Fruit fly (Drosophila melanogaster) whole organism, wandering third instar larva: ENCODE results near the gene CG15456.

Source experiments
- CG32264 ChIP-seq: fragments of 200-800 bp; sonication (Bioruptor generic); optimal IDR thresholded peaks from 2 replicates; lab custom pipeline; 2016; ENCODE audit warnings: missing biosample characterization, missing genetic modification characterization
- CG9705 ChIP-seq: fragments of 200-800 bp; sonication (Bioruptor generic); optimal IDR thresholded peaks from 2 replicates; lab custom pipeline; 2018; ENCODE audit warnings: missing biosample characterization, mild to moderate bottlenecking, missing genetic modification characterization
- CrebA ChIP-seq: fragments of 200-800 bp; sonication (Bioruptor generic); optimal IDR thresholded peaks from 2 replicates; lab custom pipeline; 2016; ENCODE audit warnings: missing biosample characterization, mild to moderate bottlenecking, missing genetic modification characterization, borderline replicate concordance
- Dfd ChIP-seq: fragments of >200 bp; optimal IDR thresholded peaks from 2 replicates; lab custom pipeline; 2017; ENCODE audit warnings: missing biosample characterization, missing genetic modification characterization
- Dif ChIP-seq: fragments of 200-275, 200-300 bp; sonication (Bioruptor generic); optimal IDR thresholded peaks from 2 replicates; lab custom pipeline; 2018; ENCODE audit warnings: missing biosample characterization, missing genetic modification characterization; ENCODE audit not compliant: partially characterized antibody
- GATAd ChIP-seq: sonication (Bioruptor generic); optimal IDR thresholded peaks from 2 replicates; lab custom pipeline; 2016; ENCODE audit warnings: missing biosample characterization, missing genetic modification characterization
- HLH106 ChIP-seq: fragments of 200-800 bp; optimal IDR thresholded peaks from 3 replicates; lab custom pipeline; 2019; ENCODE audit warnings: missing biosample characterization, mild to moderate bottlenecking, missing genetic modification characterization, moderate library complexity
- Hr78 ChIP-seq: fragments of >200 bp; optimal IDR thresholded peaks from 2 replicates; lab custom pipeline; 2017; ENCODE audit warnings: missing biosample characterization, missing genetic modification characterization
- Hr83 ChIP-seq: fragments of 200-300 bp; sonication (Bioruptor generic); optimal IDR thresholded peaks from 2 replicates; lab custom pipeline; 2016; ENCODE audit warnings: missing biosample characterization, mild to moderate bottlenecking, missing genetic modification characterization, moderate library complexity; ENCODE audit not compliant: poor library complexity, severe bottlenecking
- Jra ChIP-seq: sonication (Bioruptor generic); optimal IDR thresholded peaks from 2 replicates; lab custom pipeline; 2016; ENCODE audit warnings: missing biosample characterization, missing genetic modification characterization
- Mio ChIP-seq: sonication (Bioruptor generic); optimal IDR thresholded peaks from 2 replicates; lab custom pipeline; 2016; ENCODE audit warnings: missing biosample characterization, missing genetic modification characterization
- N ChIP-seq: fragments of >200 bp; optimal IDR thresholded peaks from 2 replicates; lab custom pipeline; 2018; ENCODE audit warnings: missing biosample characterization, missing external identifiers, missing genetic modification characterization
- Sp1 ChIP-seq: fragments of 200-800 bp; sonication (Bioruptor generic); optimal IDR thresholded peaks from 3 replicates; lab custom pipeline; 2019; ENCODE audit warnings: missing biosample characterization, mild to moderate bottlenecking, missing genetic modification characterization, moderate library complexity
- Vsx2 ChIP-seq: fragments of 200-300, 225-300 bp; sonication (Bioruptor generic); optimal IDR thresholded peaks from 2 replicates; lab custom pipeline; 2018; ENCODE audit warnings: missing biosample characterization, missing genetic modification characterization; ENCODE audit not compliant: partially characterized antibody
- brk ChIP-seq: fragments of 200-800 bp; sonication (Bioruptor generic); optimal IDR thresholded peaks from 2 replicates; lab custom pipeline; 2016; ENCODE audit warnings: missing biosample characterization, mild to moderate bottlenecking, missing genetic modification characterization
- dl ChIP-seq, 2 experiments: fragments of 175-275, 200-275 bp in 1 of 2; fragments of 200-275 bp in 1 of 2; sonication (Bioruptor generic); optimal IDR thresholded peaks; lab custom pipeline; 2018; ENCODE audit warnings: mild to moderate bottlenecking in 2 of 2, missing biosample characterization in 2 of 2, missing genetic modification characterization in 2 of 2, moderate library complexity in 2 of 2; ENCODE audit not compliant: partially characterized antibody in 2 of 2, insufficient read depth in 1 of 2
- dmrt93B ChIP-seq: fragments of 200-800 bp; sonication (Bioruptor generic); optimal IDR thresholded peaks from 2 replicates; lab custom pipeline; 2018; ENCODE audit warnings: missing biosample characterization, mild to moderate bottlenecking, missing genetic modification characterization
- dsf ChIP-seq: sonication (Bioruptor generic); optimal IDR thresholded peaks from 2 replicates; lab custom pipeline; 2016; ENCODE audit warnings: missing biosample characterization, missing genetic modification characterization, borderline replicate concordance
- ey ChIP-seq: fragments of 200-800 bp; sonication (Bioruptor generic); optimal IDR thresholded peaks from 2 replicates; lab custom pipeline; 2016; ENCODE audit warnings: missing biosample characterization, missing genetic modification characterization
- foxo ChIP-seq, 2 experiments: fragments of 200-800 bp; sonication (Bioruptor generic); optimal IDR thresholded peaks; 2 replicates in 1 of 2; 3 replicates in 1 of 2; lab custom pipeline; 2016 to 2017; ENCODE audit warnings: missing biosample characterization in 2 of 2, missing genetic modification characterization in 2 of 2
- fru ChIP-seq: fragments of 200-800 bp; sonication (Bioruptor generic); optimal IDR thresholded peaks from 3 replicates; lab custom pipeline; 2016; ENCODE audit warnings: missing biosample characterization, mild to moderate bottlenecking, missing genetic modification characterization
- h ChIP-seq: fragments of 200-800 bp; sonication (Bioruptor generic); optimal IDR thresholded peaks from 3 replicates; lab custom pipeline; 2016; ENCODE audit warnings: missing biosample characterization, mild to moderate bottlenecking, missing genetic modification characterization
- jim ChIP-seq: fragments of 175-275, 200-325 bp; sonication (Bioruptor generic); optimal IDR thresholded peaks from 2 replicates; lab custom pipeline; 2016; ENCODE audit warnings: missing biosample characterization, mild to moderate bottlenecking, missing genetic modification characterization
- pan ChIP-seq: fragments of >200 bp; optimal IDR thresholded peaks from 2 replicates; lab custom pipeline; 2017
- psq ChIP-seq: fragments of 200-800 bp; sonication (Bioruptor generic); optimal IDR thresholded peaks from 3 replicates; lab custom pipeline; 2017; ENCODE audit warnings: missing biosample characterization, mild to moderate bottlenecking, missing genetic modification characterization, moderate library complexity
- rgr ChIP-seq: fragments of 200-800 bp; sonication (Bioruptor generic); optimal IDR thresholded peaks from 3 replicates; lab custom pipeline; 2016; ENCODE audit warnings: missing biosample characterization, mild to moderate bottlenecking, missing genetic modification characterization
- sage ChIP-seq: fragments of 200-800 bp; sonication (Bioruptor generic); optimal IDR thresholded peaks from 2 replicates; lab custom pipeline; 2016; ENCODE audit warnings: missing biosample characterization, mild to moderate bottlenecking, missing genetic modification characterization
- sv ChIP-seq: fragments of 200-800 bp; sonication (Bioruptor generic); optimal IDR thresholded peaks from 3 replicates; lab custom pipeline; 2016; ENCODE audit warnings: missing biosample characterization, missing genetic modification characterization
- tai ChIP-seq: sonication (Bioruptor generic); optimal IDR thresholded peaks from 2 replicates; lab custom pipeline; 2016; ENCODE audit warnings: missing biosample characterization, missing genetic modification characterization
- usp ChIP-seq: fragments of >200 bp; optimal IDR thresholded peaks from 2 replicates; lab custom pipeline; 2017; ENCODE audit warnings: missing biosample characterization, missing genetic modification characterization
- woc ChIP-seq: sonication (Bioruptor generic); optimal IDR thresholded peaks from 2 replicates; lab custom pipeline; 2016; ENCODE audit warnings: missing biosample characterization, mild to moderate bottlenecking, missing genetic modification characterization

The CG15456 gene

DNA sequence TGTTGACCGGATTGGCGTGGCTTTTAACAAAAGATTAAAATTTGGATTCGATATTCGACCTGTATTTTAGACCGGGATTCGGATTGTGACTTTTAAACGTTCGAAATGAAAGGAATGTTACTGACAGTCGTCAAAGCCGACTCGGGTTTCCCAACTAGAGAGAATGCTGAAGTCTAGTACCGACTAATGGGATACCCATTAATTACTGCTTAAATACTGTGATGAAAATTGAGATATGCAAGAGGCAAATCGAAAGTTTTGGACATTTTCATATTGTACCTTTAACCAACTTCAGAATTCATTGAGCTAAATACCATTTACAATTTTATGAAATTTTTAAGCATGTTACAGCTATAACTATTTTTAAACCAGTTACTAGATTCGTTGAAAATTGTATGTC lies 12.7 kb downstream of the CG15456 start, which contains the start of gene CG15458:
TSS of gene CG15458 (minus strand) at position 101 of the 400 bp plus-strand sequence.
- TF ChIP-seq dsf (GFP tag; lab: Kevin White, UChicago) (no peak), HLH106 (tag; lab: Kevin White, UChicago) (no peak), ey (GFP tag; lab: Kevin White, UChicago) (no peak), CrebA (GFP tag; lab: Kevin White, UChicago) (no peak), Sp1 (no peak), sage (GFP tag; lab: Kevin White, UChicago) (no peak), CG32264 (no peak), jim (GFP tag; lab: Kevin White, UChicago) (no peak), CG9705 (GFP tag; lab: Kevin White, UChicago) (no peak), Hr78 (GFP tag; lab: Kevin White, UChicago) (no peak), Dfd (no peak), brk (no peak), pan (no peak), h (GFP tag; lab: Kevin White, UChicago) (no peak), Hr83 (GFP tag; lab: Kevin White, UChicago) (no peak), psq (no peak)

DNA sequence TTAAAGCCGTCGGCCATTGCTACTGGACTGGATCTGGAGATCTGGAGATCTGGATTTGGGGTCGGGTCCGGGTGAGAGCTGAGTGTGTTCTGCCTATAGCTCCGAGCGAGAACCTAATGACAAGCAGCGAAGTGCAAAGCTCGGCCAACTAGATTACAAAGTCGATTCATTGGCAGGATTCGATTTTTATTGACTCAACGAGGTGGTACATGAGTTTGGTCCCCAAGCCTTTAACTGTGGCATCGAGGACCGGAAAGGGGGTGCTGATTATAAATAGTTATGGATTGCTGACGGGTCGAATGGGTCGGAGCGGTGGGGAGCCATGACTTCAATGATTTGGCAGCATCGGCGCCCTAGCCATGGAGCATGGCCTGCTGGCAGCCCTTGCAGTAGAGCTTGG lies 13.4 kb downstream of the CG15456 start, which contains the start of gene CG15459:
TSS of gene CG15459 (minus strand) at position 101 of the 400 bp plus-strand sequence.
- TF ChIP-seq jim (GFP tag; lab: Kevin White, UChicago): no peak
- no peak for TF ChIP-seq woc (GFP tag; lab: Kevin White, UChicago)
- TF ChIP-seq Hr83 (GFP tag; lab: Kevin White, UChicago): no peak
- TF ChIP-seq, all 38 proteins: peak for 0

DNA sequence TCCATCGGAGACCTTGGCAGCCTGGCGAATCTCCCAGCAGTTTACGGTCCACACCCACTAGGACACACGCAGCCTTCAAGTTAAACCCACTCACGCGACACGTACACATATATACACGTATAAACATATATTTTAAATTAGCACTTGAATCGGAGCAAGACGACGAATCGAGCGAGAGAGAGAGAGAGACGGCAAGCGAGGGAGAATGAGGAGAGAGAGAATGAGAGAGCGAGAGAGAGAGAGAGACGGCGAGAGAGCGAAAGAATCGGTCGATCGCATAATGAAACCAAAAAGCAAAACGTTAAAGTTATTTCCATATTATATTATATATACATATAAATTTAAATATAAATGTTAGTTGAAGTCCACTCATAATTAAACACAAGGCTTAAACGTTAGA lies 15.2 kb downstream of the CG15456 start:
- TF ChIP-seq N (GFP tag; lab: Kevin White, UChicago) (no peak), dmrt93B (GFP tag; lab: Kevin White, UChicago) (no peak), foxo (GFP tag; optimal IDR thresholded peaks at IDR 0.05; lab: Kevin White, UChicago) (no peak), h (GFP tag; lab: Kevin White, UChicago) (no peak), Jra (GFP tag; lab: Kevin White, UChicago) (no peak), psq (no peak), sv (GFP tag; lab: Kevin White, UChicago) (no peak), dl (GFP tag; optimal IDR thresholded peaks at IDR 0.05; lab: Kevin White, UChicago; ENCODE audit: insufficient read depth in 1 of 2, partially characterized antibody in 2 of 2) (no peak), pan (no peak), GATAd (GFP tag; lab: Kevin White, UChicago) (no peak), rgr (GFP tag; lab: Kevin White, UChicago) (no peak), Dif (no peak), tai (GFP tag; lab: Kevin White, UChicago) (no peak), usp (GFP tag; lab: Kevin White, UChicago) (no peak)

dm6 chrX:20394066-20394913 lies 32.6 kb downstream of the CG15456 start, which contains the start of gene HERC2:
TSS of gene HERC2 (plus strand) at chrX:20394395.
- peak; percentile 68 for TF ChIP-seq woc (GFP tag; lab: Kevin White, UChicago)
- TF ChIP-seq h (GFP tag; lab: Kevin White, UChicago): peak; percentile 40
- TF ChIP-seq GATAd (GFP tag; lab: Kevin White, UChicago): no peak
- TF ChIP-seq usp (GFP tag; lab: Kevin White, UChicago): no peak
- no peak for TF ChIP-seq rgr (GFP tag; lab: Kevin White, UChicago)
- no peak for TF ChIP-seq Vsx2 (GFP tag; lab: Kevin White, UChicago)
- TF ChIP-seq ey (GFP tag; lab: Kevin White, UChicago): peak; percentile 51
- TF ChIP-seq Sp1: peak; percentile 20
- TF ChIP-seq HLH106 (tag; lab: Kevin White, UChicago): peak; percentile 68
- no peak for TF ChIP-seq CG9705 (GFP tag; lab: Kevin White, UChicago)
- no peak for TF ChIP-seq Mio
- no peak for TF ChIP-seq brk
- peak; percentile 21 for TF ChIP-seq fru (GFP tag; lab: Kevin White, UChicago)
- no peak for TF ChIP-seq sage (GFP tag; lab: Kevin White, UChicago)
- TF ChIP-seq sv (GFP tag; lab: Kevin White, UChicago): no peak
- peak; percentile 2 for TF ChIP-seq Hr83 (GFP tag; lab: Kevin White, UChicago)
- TF ChIP-seq psq: peak; percentile 28
- peak in 1 of 2 experiments; percentile 52 for TF ChIP-seq foxo (GFP tag; optimal IDR thresholded peaks at IDR 0.05; lab: Kevin White, UChicago)
